5 fruit fly cellular contexts compared by ENCODE assay signal in genomic region chr3L:20198138-20198559, dm6.
TF ChIP-seq lines count a peak whose summit lies in the region.

TSS of gene CG42674 (minus strand) at chr3L:20198317.

- TF ChIP-seq CTCF in whole organism, embryonic (GFP tag; optimal IDR thresholded peaks at IDR 0.05; lab: Kevin White, UChicago): no peak

TF ChIP-seq in whole organism, adult, 20 proteins besides CTCF, POLR2A, EP300 and RAD21:
- TF ChIP-seq CG11617 (GFP tag; optimal IDR thresholded peaks at IDR 0.05; lab: Kevin White, UChicago) (peak; percentile 19), CG14711 (tag; optimal IDR thresholded peaks at IDR 0.05; lab: Kevin White, UChicago) (peak; percentile 10), pad (GFP tag; optimal IDR thresholded peaks at IDR 0.05; lab: Kevin White, UChicago) (no peak), CG12768 (GFP tag; optimal IDR thresholded peaks at IDR 0.05; lab: Kevin White, UChicago) (peak; percentile 7), CG1620 (GFP tag; optimal IDR thresholded peaks at IDR 0.05; lab: Kevin White, UChicago) (no peak), tj (GFP tag; optimal IDR thresholded peaks at IDR 0.05; lab: Kevin White, UChicago) (peak; percentile 43), bab1 (GFP tag; optimal IDR thresholded peaks at IDR 0.05; lab: Kevin White, UChicago) (peak; percentile 71), Mnt (GFP tag; optimal IDR thresholded peaks at IDR 0.05; lab: Kevin White, UChicago) (peak; percentile 78), Hr96 (GFP tag; optimal IDR thresholded peaks at IDR 0.05; lab: Kevin White, UChicago) (no peak), kay (GFP tag; lab: Kevin White, UChicago; ENCODE audit: borderline replicate concordance) (peak; percentile 62), cic (GFP tag; optimal IDR thresholded peaks at IDR 0.05; lab: Kevin White, UChicago) (peak; percentile 68), CG33017 (tag; optimal IDR thresholded peaks at IDR 0.05; lab: Kevin White, UChicago) (peak; percentile 53)

TF ChIP-seq in whole organism, embryonic, 481 proteins besides CTCF, POLR2A, EP300 and RAD21 (continues in another document):
- TF ChIP-seq lab (GFP tag; optimal IDR thresholded peaks at IDR 0.05; lab: Kevin White, UChicago) (no peak), row (GFP tag; IDR thresholded peaks at IDR 0.05; lab: Robert Waterston, UW) (peak; percentile 9; the same call in 1 of the 3 replicates), chinmo (GFP tag; IDR thresholded peaks at IDR 0.05; lab: Robert Waterston, UW; ENCODE audit: partially characterized antibody) (peak; percentile 60; the same call in 1 of the 4 replicates), CG7987 (GFP tag; optimal IDR thresholded peaks at IDR 0.05; lab: Kevin White, UChicago) (peak; percentile 3), CG15269 (tag; optimal IDR thresholded peaks at IDR 0.05; lab: Kevin White, UChicago) (no peak), corto (GFP tag; optimal IDR thresholded peaks at IDR 0.05; lab: Kevin White, UChicago) (no peak), Trl (optimal IDR thresholded peaks at IDR 0.05; lab: Kevin White, UChicago) (peak; percentile 75 to 77), Trl (GFP tag; optimal IDR thresholded peaks at IDR 0.05; lab: Kevin White, UChicago) (no peak), CG32532 (GFP tag; IDR thresholded peaks at IDR 0.05; lab: Robert Waterston, UW) (0 out of 2 replicates have a peak, but pooled peaks have one; percentile 15), D19A (tag; optimal IDR thresholded peaks at IDR 0.05; lab: Kevin White, UChicago) (peak; percentile 93), CG18011 (GFP tag; optimal IDR thresholded peaks at IDR 0.05; lab: Kevin White, UChicago) (peak; percentile 64), Nf-YA (GFP tag; IDR thresholded peaks at IDR 0.05; lab: Robert Waterston, UW) (no peak), ase (GFP tag; IDR thresholded peaks at IDR 0.05; lab: Robert Waterston, UW) (0 out of 3 replicates have a peak, but pooled peaks have one; percentile 8), Bgb (GFP tag; IDR thresholded peaks at IDR 0.05; lab: Robert Waterston, UW; ENCODE audit: partially characterized antibody) (peak; percentile 17; the same call in 1 of the 2 replicates), Adf1 (GFP tag; IDR thresholded peaks at IDR 0.05; lab: Robert Waterston, UW) (peak; percentile 18; the same call in 1 of the 2 replicates), CG13287 (GFP tag; IDR thresholded peaks at IDR 0.05; lab: Robert Waterston, UW; ENCODE audit: partially characterized antibody) (peak; percentile 37; the same call in 1 of the 2 replicates), cwo (GFP tag; optimal IDR thresholded peaks at IDR 0.05; lab: Kevin White, UChicago) (peak; percentile 63)

TF ChIP-seq in whole organism, prepupa, 60 proteins besides CTCF, POLR2A, EP300 and RAD21 (continues in another document):
- no peak for TF ChIP-seq Ets21C (GFP tag; optimal IDR thresholded peaks at IDR 0.05; lab: Kevin White, UChicago)
- TF ChIP-seq esn (GFP tag; optimal IDR thresholded peaks at IDR 0.05; lab: Kevin White, UChicago): no peak
- TF ChIP-seq achi (GFP tag; optimal IDR thresholded peaks at IDR 0.05; lab: Kevin White, UChicago): no peak
- TF ChIP-seq eg (GFP tag; IDR thresholded peaks at IDR 0.05; lab: Robert Waterston, UW): peak; percentile 29; the same call in 1 of the 3 replicates
- TF ChIP-seq Hr39 (GFP tag; optimal IDR thresholded peaks at IDR 0.05; lab: Kevin White, UChicago): no peak
- TF ChIP-seq CG6792 (GFP tag; optimal IDR thresholded peaks at IDR 0.05; lab: Kevin White, UChicago): no peak
- TF ChIP-seq CG8632 (GFP tag; optimal IDR thresholded peaks at IDR 0.05; lab: Kevin White, UChicago): no peak
- TF ChIP-seq ss (GFP tag; optimal IDR thresholded peaks at IDR 0.05; lab: Kevin White, UChicago): no peak
- no peak for TF ChIP-seq CG11294 (GFP tag; IDR thresholded peaks at IDR 0.05; lab: Robert Waterston, UW)
- TF ChIP-seq CG9139 (GFP tag; optimal IDR thresholded peaks at IDR 0.05; lab: Kevin White, UChicago): peak; percentile 16
- TF ChIP-seq CG6808 (GFP tag; optimal IDR thresholded peaks at IDR 0.05; lab: Kevin White, UChicago): no peak
- no peak for TF ChIP-seq CG6854 (GFP tag; optimal IDR thresholded peaks at IDR 0.05; lab: Kevin White, UChicago)
- TF ChIP-seq Blimp-1 (GFP tag; optimal IDR thresholded peaks at IDR 0.05; lab: Kevin White, UChicago): no peak
- TF ChIP-seq CG7368 (GFP tag; optimal IDR thresholded peaks at IDR 0.05; lab: Kevin White, UChicago): no peak
- TF ChIP-seq cyc (GFP tag; optimal IDR thresholded peaks at IDR 0.05; lab: Kevin White, UChicago): no peak
- no peak for TF ChIP-seq CG8319 (GFP tag; optimal IDR thresholded peaks at IDR 0.05; lab: Kevin White, UChicago)
- no peak for TF ChIP-seq CG3032 (tag; optimal IDR thresholded peaks at IDR 0.05; lab: Kevin White, UChicago)
- TF ChIP-seq Sox14 (GFP tag; optimal IDR thresholded peaks at IDR 0.05; lab: Kevin White, UChicago): no peak
- TF ChIP-seq CG11902 (GFP tag; optimal IDR thresholded peaks at IDR 0.05; lab: Kevin White, UChicago): no peak
- TF ChIP-seq Sox102F (GFP tag; optimal IDR thresholded peaks at IDR 0.05; lab: Kevin White, UChicago): peak; percentile 39
- TF ChIP-seq vri (GFP tag; optimal IDR thresholded peaks at IDR 0.05; lab: Kevin White, UChicago): peak; percentile 57
- no peak for TF ChIP-seq Eip78C (GFP tag; lab: Kevin White, UChicago)

TF ChIP-seq in whole organism, pupa, 21 proteins besides CTCF, POLR2A, EP300 and RAD21:
- TF ChIP-seq CG4496 (GFP tag; IDR thresholded peaks at IDR 0.05; lab: Robert Waterston, UW) (peak; percentile 54; the same call in 1 of the 3 replicates), Pif1B (GFP tag; optimal IDR thresholded peaks at IDR 0.05; lab: Kevin White, UChicago) (peak; percentile 30), Snoo (tag; optimal IDR thresholded peaks at IDR 0.05; lab: Kevin White, UChicago) (no peak)

TF ChIP-seq in whole organism, wandering third instar larva, 38 proteins besides CTCF, POLR2A, EP300 and RAD21:
- TF ChIP-seq brk (GFP tag; optimal IDR thresholded peaks at IDR 0.05; lab: Kevin White, UChicago) (no peak), Dfd (GFP tag; optimal IDR thresholded peaks at IDR 0.05; lab: Kevin White, UChicago) (no peak), br (GFP tag; optimal IDR thresholded peaks at IDR 0.05; lab: Kevin White, UChicago) (peak; percentile 11), Rel (GFP tag; optimal IDR thresholded peaks at IDR 0.05; lab: Kevin White, UChicago) (no peak), Rel (tag; optimal IDR thresholded peaks at IDR 0.05; lab: Kevin White, UChicago) (peak; percentile 5), Hr83 (GFP tag; optimal IDR thresholded peaks at IDR 0.05; lab: Kevin White, UChicago; ENCODE audit: poor library complexity, severe bottlenecking) (no peak), dl (GFP tag; optimal IDR thresholded peaks at IDR 0.05; lab: Kevin White, UChicago; ENCODE audit: insufficient read depth in 1 of 2, partially characterized antibody in 2 of 2) (peak in 1 of 2 experiments; percentile 15), lola (GFP tag; optimal IDR thresholded peaks at IDR 0.05; lab: Kevin White, UChicago) (no peak), Vsx2 (GFP tag; optimal IDR thresholded peaks at IDR 0.05; lab: Kevin White, UChicago; ENCODE audit: partially characterized antibody) (peak; percentile 6), Sp1 (GFP tag; optimal IDR thresholded peaks at IDR 0.05; lab: Kevin White, UChicago) (peak; percentile 24), h (GFP tag; optimal IDR thresholded peaks at IDR 0.05; lab: Kevin White, UChicago) (peak; percentile 58), sv (GFP tag; optimal IDR thresholded peaks at IDR 0.05; lab: Kevin White, UChicago) (no peak), pan (optimal IDR thresholded peaks at IDR 0.05; lab: Kevin White, UChicago) (no peak), fru (GFP tag; optimal IDR thresholded peaks at IDR 0.05; lab: Kevin White, UChicago) (peak; percentile 18), Dif (GFP tag; optimal IDR thresholded peaks at IDR 0.05; lab: Kevin White, UChicago; ENCODE audit: partially characterized antibody) (peak; percentile 72)
TF ChIP-seq in whole organism, wandering third instar larva: peak in this region for 8.
